Worm (Caenorhabditis elegans): Measurements from ENCODE around the gene cacn-1.

Gene cacn-1

DNA sequence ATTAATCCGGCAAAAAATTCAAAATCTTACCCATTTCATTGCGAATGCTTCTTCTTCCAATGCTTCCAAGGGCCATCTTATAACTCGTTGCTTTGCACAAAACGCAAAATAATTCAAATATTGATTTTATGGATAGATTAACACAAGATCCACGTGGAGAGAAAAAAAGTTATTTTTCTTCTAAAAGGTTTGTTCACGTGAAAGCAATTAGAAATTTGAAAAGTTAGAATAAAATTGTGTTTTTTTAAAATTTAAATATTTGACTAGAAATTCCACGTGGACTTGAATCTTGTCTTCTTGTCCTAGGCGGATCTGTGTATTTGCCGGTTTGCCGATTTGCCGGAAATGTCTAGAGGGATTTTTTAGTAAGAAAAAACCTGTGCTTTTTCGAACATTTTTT lies 33.2 kb upstream of the cacn-1 start, which contains the start of gene Y48B6A.5:
Gene Y48B6A.5 (minus strand): TSS at position 101 of the 400 bp plus-strand sequence.
- TF ChIP-seq ztf-4 (tag; optimal IDR thresholded peaks at IDR 0.05) (no peak), ceh-16 (tag; optimal IDR thresholded peaks at IDR 0.05) (no peak), lsy-12 (tag; optimal IDR thresholded peaks at IDR 0.05) (no peak), daf-12 (tag; optimal IDR thresholded peaks at IDR 0.05) (no peak), tbx-2 (tag; optimal IDR thresholded peaks at IDR 0.05) (no peak), jun-1 (tag; optimal IDR thresholded peaks at IDR 0.05) (no peak)

DNA sequence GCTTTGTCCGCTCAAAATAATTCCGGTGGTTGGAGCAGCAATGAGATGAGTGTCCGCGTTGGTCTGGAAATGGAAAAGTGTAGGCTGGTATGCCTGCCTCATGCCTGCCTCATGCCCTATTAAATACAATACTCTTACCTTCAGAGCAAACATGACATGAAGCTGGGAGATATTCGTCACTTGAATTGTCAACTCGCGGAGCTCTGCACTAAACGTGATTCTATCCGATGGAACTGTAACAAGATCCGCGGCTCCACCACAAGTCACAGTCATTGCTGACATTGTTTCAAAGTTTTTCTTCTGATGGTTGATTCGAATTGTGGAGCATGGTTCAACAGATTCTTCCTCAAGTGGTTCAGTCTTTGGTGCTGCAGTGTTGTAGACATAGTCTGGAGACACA lies 31.2 kb upstream of the cacn-1 start:
- TF ChIP-seq jun-1 (tag; optimal IDR thresholded peaks at IDR 0.05) (no peak), egl-27 (tag; optimal IDR thresholded peaks at IDR 0.05) (no peak), nhr-43 (tag; optimal IDR thresholded peaks at IDR 0.05; ENCODE audit: poor library complexity, severe bottlenecking) (no peak), lin-15B (tag; optimal IDR thresholded peaks at IDR 0.05) (no peak)

DNA sequence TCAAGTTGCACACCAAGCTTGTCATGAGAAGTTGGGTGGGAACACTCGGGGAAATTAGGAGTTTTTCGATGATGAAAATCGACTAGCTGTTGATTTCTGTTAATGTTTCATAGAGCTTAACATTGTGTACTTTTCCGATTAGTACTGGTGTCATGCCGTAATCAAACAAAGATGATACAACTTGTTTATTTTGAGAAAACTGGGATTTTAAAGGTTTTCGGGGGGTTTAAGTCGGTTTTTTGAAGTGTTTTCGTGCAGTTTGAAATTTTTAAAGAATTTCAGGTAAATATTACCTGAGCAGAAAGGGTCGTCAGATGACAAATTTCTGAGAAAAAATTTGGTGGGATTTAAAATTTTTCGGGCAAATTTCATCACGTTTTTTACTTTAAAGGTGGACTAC lies 29.6 kb upstream of the cacn-1 start, which contains the start of gene eat-2:
Gene eat-2 (minus strand): TSS at position 101 of the 400 bp plus-strand sequence.
- TF ChIP-seq ceh-82 (tag; optimal IDR thresholded peaks at IDR 0.05) (no peak), lsy-12 (tag; optimal IDR thresholded peaks at IDR 0.05) (no peak), skn-1 (tag; optimal IDR thresholded peaks at IDR 0.05) (no peak), mml-1 (tag; optimal IDR thresholded peaks at IDR 0.05) (no peak), nhr-11 (tag; optimal IDR thresholded peaks at IDR 0.05) (no peak), nhr-23 (tag; optimal IDR thresholded peaks at IDR 0.05) (no peak), unc-39 (tag; optimal IDR thresholded peaks at IDR 0.05) (no peak), pha-4 (tag; optimal IDR thresholded peaks at IDR 0.05) (no peak), elt-2 (tag; optimal IDR thresholded peaks at IDR 0.05) (no peak), elt-3 (tag; optimal IDR thresholded peaks at IDR 0.05) (no peak), tbx-2 (tag; optimal IDR thresholded peaks at IDR 0.05) (no peak), mdl-1 (tag; optimal IDR thresholded peaks at IDR 0.05) (no peak), egl-5 (tag; optimal IDR thresholded peaks at IDR 0.05) (no peak), nhr-25 (tag; optimal IDR thresholded peaks at IDR 0.05) (no peak)

- TF ChIP-seq hmg-11 (tag; optimal IDR thresholded peaks at IDR 0.05) (no peak), elt-2 (tag; optimal IDR thresholded peaks at IDR 0.05) (no peak), nhr-43 (tag; optimal IDR thresholded peaks at IDR 0.05; ENCODE audit: poor library complexity, severe bottlenecking) (no peak), skn-1 (tag; optimal IDR thresholded peaks at IDR 0.05) (no peak), fkh-10 (GFP tag; optimal IDR thresholded peaks at IDR 0.05) (no peak), ceh-9 (tag; optimal IDR thresholded peaks at IDR 0.05) (no peak), pha-4 (tag; optimal IDR thresholded peaks at IDR 0.05) (no peak), nfya-1 (tag; optimal IDR thresholded peaks at IDR 0.05; ENCODE audit: insufficient read depth) (no peak), unc-62 (GFP tag; optimal IDR thresholded peaks at IDR 0.05) (no peak), egl-5 (tag; optimal IDR thresholded peaks at IDR 0.05) (no peak), egl-27 (tag; optimal IDR thresholded peaks at IDR 0.05) (no peak), ama-1 (optimal IDR thresholded peaks at IDR 0.05) (no peak), nhr-11 (tag; optimal IDR thresholded peaks at IDR 0.05) (no peak), nhr-28 (tag; optimal IDR thresholded peaks at IDR 0.05) (no peak), jun-1 (tag; optimal IDR thresholded peaks at IDR 0.05) (no peak), snpc-4 (tag; optimal IDR thresholded peaks at IDR 0.05) (no peak), mml-1 (tag; optimal IDR thresholded peaks at IDR 0.05) (no peak), nhr-77 (tag; optimal IDR thresholded peaks at IDR 0.05) (no peak), elt-1 (tag; optimal IDR thresholded peaks at IDR 0.05) (no peak)
Measured at ce11 chrII:14165430-14165929, 23.5 kb upstream of the cacn-1 start.

ce11 chrII:14155259-14156023 lies 13.5 kb upstream of the cacn-1 start, which contains the start of the genes rpl-43 and xrn-2:
Gene rpl-43, plus strand, starts transcription at chrII:14155294.
Gene xrn-2, plus strand, starts transcription at chrII:14155768.
- no peak for TF ChIP-seq egl-27 (tag; optimal IDR thresholded peaks at IDR 0.05)
- no peak for TF ChIP-seq fkh-2 (tag; optimal IDR thresholded peaks at IDR 0.05)
- TF ChIP-seq hmg-11 (tag; optimal IDR thresholded peaks at IDR 0.05): no peak
- TF ChIP-seq nhr-77 (tag; optimal IDR thresholded peaks at IDR 0.05): peak; percentile 11
- peak; percentile 10 for TF ChIP-seq nhr-43 (tag; optimal IDR thresholded peaks at IDR 0.05; ENCODE audit: poor library complexity, severe bottlenecking)
- no peak for TF ChIP-seq nhr-25 (tag; optimal IDR thresholded peaks at IDR 0.05)

Data from whole organism, L3 larva.